Worm (Caenorhabditis elegans) whole organism, L4 larva: Measurements from ENCODE around the gene srsx-2.

Source experiments
- F26F4.8 ChIP-seq: fragments of 200-800 bp; sonication (Bioruptor generic); conservative IDR thresholded peaks from 2 replicates; pipeline ENCODE4 v1.3.6; 2022; ENCODE audit warnings: missing genetic modification characterization, missing compliant biosample characterization
- ceh-82 ChIP-seq: sonication (generic microtip); optimal IDR thresholded peaks from 2 replicates; lab custom pipeline; 2017; ENCODE audit warnings: missing biosample characterization, missing genetic modification characterization
- daf-12 ChIP-seq: fragments of 150-350 bp; optimal IDR thresholded peaks from 2 replicates; lab custom pipeline; 2014; ENCODE audit warnings: missing biosample characterization, missing genetic modification reagents, missing genetic modification characterization
- dmd-8 ChIP-seq: fragments of 200-800 bp; sonication (Bioruptor generic); IDR thresholded peaks from 2 replicates; pipeline ENCODE4 v1.3.6; 2022; ENCODE audit warnings: missing genetic modification characterization, missing compliant biosample characterization
- dpl-1 ChIP-seq: fragments of 150-350 bp; optimal IDR thresholded peaks from 2 replicates; lab custom pipeline; 2014; ENCODE audit warnings: missing biosample characterization, missing genetic modification reagents, missing genetic modification characterization
- fkh-10 ChIP-seq: fragments of 150-350 bp; optimal IDR thresholded peaks from 2 replicates; lab custom pipeline; 2014; ENCODE audit warnings: missing biosample characterization, missing genetic modification reagents, missing genetic modification characterization
- lin-13 ChIP-seq: fragments of 150-350 bp; optimal IDR thresholded peaks from 2 replicates; lab custom pipeline; 2014; ENCODE audit warnings: missing biosample characterization, missing genetic modification reagents, missing genetic modification characterization
- lsy-2 ChIP-seq, 2 experiments: fragments of 150-350 bp in 1 of 2; sonication (generic microtip) in 1 of 2; optimal IDR thresholded peaks; 2 replicates each; lab custom pipeline; 2014 to 2017; ENCODE audit warnings: missing biosample characterization in 2 of 2, missing genetic modification characterization in 2 of 2
- madf-9 ChIP-seq: fragments of 200-800 bp; sonication (Bioruptor generic); conservative IDR thresholded peaks from 2 replicates; pipeline ENCODE4 v1.3.6; 2022; ENCODE audit warnings: missing genetic modification reagents, missing genetic modification characterization, missing compliant biosample characterization
- mep-1 ChIP-seq: fragments of 150-350 bp; sonication (generic microtip); optimal IDR thresholded peaks from 3 replicates; lab custom pipeline; 2014; ENCODE audit warnings: missing biosample characterization, missing genetic modification characterization
- nhr-237 ChIP-seq: sonication (generic microtip); optimal IDR thresholded peaks from 2 replicates; lab custom pipeline; 2017; ENCODE audit warnings: missing biosample characterization, missing genetic modification characterization
- nhr-25 ChIP-seq: sonication (generic microtip); optimal IDR thresholded peaks from 2 replicates; lab custom pipeline; 2017; ENCODE audit warnings: missing genetic modification characterization, mild to moderate bottlenecking, missing compliant biosample characterization, antibody characterized with exemption, moderate library complexity, borderline replicate concordance; ENCODE audit not compliant: insufficient read depth
- nhr-28 ChIP-seq: fragments of 150-350 bp; optimal IDR thresholded peaks from 2 replicates; lab custom pipeline; 2014; ENCODE audit warnings: missing biosample characterization, missing genetic modification characterization
- ztf-7 ChIP-seq: fragments of 150-350 bp; optimal IDR thresholded peaks from 2 replicates; lab custom pipeline; 2014; ENCODE audit warnings: missing biosample characterization, missing genetic modification characterization

- TF ChIP-seq mep-1 (tag; lab: Kevin White, UChicago) (no peak), fkh-10 (GFP tag; lab: Kevin White, UChicago) (no peak), ceh-82 (tag; lab: Kevin White, UChicago) (no peak), lsy-2 (tag; optimal IDR thresholded peaks at IDR 0.05; lab: Kevin White, UChicago) (no peak), dpl-1 (no peak), nhr-25 (tag; lab: Kevin White, UChicago) (no peak), lin-13 (GFP tag; lab: Kevin White, UChicago) (no peak), dmd-8 (no peak), ztf-7 (tag; lab: Kevin White, UChicago) (no peak), F26F4.8 (no peak), madf-9 (GFP tag; lab: Robert Waterston, UW) (no peak), nhr-237 (tag; lab: Kevin White, UChicago) (no peak), nhr-28 (tag; lab: Kevin White, UChicago) (no peak), daf-12 (no peak)
These were observed 11.6 kb upstream of the srsx-2 start for ce11 chrV:17449836-17450235.
